Fruit fly (Drosophila melanogaster) whole organism, wandering third instar larva: ENCODE measurements around the gene scrib.

ENCODE experiments used
- Abd-B ChIP-seq: fragments of >200 bp; optimal IDR thresholded peaks from 2 replicates; lab custom pipeline; 2017; ENCODE audit warnings: missing biosample characterization, missing genetic modification characterization
- CG32264 ChIP-seq: fragments of 200-800 bp; sonication (Bioruptor generic); optimal IDR thresholded peaks from 2 replicates; lab custom pipeline; 2016; ENCODE audit warnings: missing biosample characterization, missing genetic modification characterization
- CG9705 ChIP-seq: fragments of 200-800 bp; sonication (Bioruptor generic); optimal IDR thresholded peaks from 2 replicates; lab custom pipeline; 2018; ENCODE audit warnings: missing biosample characterization, mild to moderate bottlenecking, missing genetic modification characterization
- CrebA ChIP-seq: fragments of 200-800 bp; sonication (Bioruptor generic); optimal IDR thresholded peaks from 2 replicates; lab custom pipeline; 2016; ENCODE audit warnings: missing biosample characterization, mild to moderate bottlenecking, missing genetic modification characterization, borderline replicate concordance
- Dfd ChIP-seq: fragments of >200 bp; optimal IDR thresholded peaks from 2 replicates; lab custom pipeline; 2017; ENCODE audit warnings: missing biosample characterization, missing genetic modification characterization
- Dif ChIP-seq: fragments of 200-275, 200-300 bp; sonication (Bioruptor generic); optimal IDR thresholded peaks from 2 replicates; lab custom pipeline; 2018; ENCODE audit warnings: missing biosample characterization, missing genetic modification characterization; ENCODE audit not compliant: partially characterized antibody
- GATAd ChIP-seq: sonication (Bioruptor generic); optimal IDR thresholded peaks from 2 replicates; lab custom pipeline; 2016; ENCODE audit warnings: missing biosample characterization, missing genetic modification characterization
- HLH106 ChIP-seq: fragments of 200-800 bp; optimal IDR thresholded peaks from 3 replicates; lab custom pipeline; 2019; ENCODE audit warnings: missing biosample characterization, mild to moderate bottlenecking, missing genetic modification characterization, moderate library complexity
- Hnf4 ChIP-seq: fragments of 200-800 bp; sonication (Bioruptor generic); optimal IDR thresholded peaks from 2 replicates; lab custom pipeline; 2016; ENCODE audit warnings: missing biosample characterization, mild to moderate bottlenecking, missing genetic modification characterization
- Hr78 ChIP-seq: fragments of >200 bp; optimal IDR thresholded peaks from 2 replicates; lab custom pipeline; 2017; ENCODE audit warnings: missing biosample characterization, missing genetic modification characterization
- Hr83 ChIP-seq: fragments of 200-300 bp; sonication (Bioruptor generic); optimal IDR thresholded peaks from 2 replicates; lab custom pipeline; 2016; ENCODE audit warnings: missing biosample characterization, mild to moderate bottlenecking, missing genetic modification characterization, moderate library complexity; ENCODE audit not compliant: poor library complexity, severe bottlenecking
- Jra ChIP-seq: sonication (Bioruptor generic); optimal IDR thresholded peaks from 2 replicates; lab custom pipeline; 2016; ENCODE audit warnings: missing biosample characterization, missing genetic modification characterization
- Mio ChIP-seq: sonication (Bioruptor generic); optimal IDR thresholded peaks from 2 replicates; lab custom pipeline; 2016; ENCODE audit warnings: missing biosample characterization, missing genetic modification characterization
- Myc ChIP-seq: fragments of >200 bp; optimal IDR thresholded peaks from 2 replicates; lab custom pipeline; 2017
- N ChIP-seq: fragments of >200 bp; optimal IDR thresholded peaks from 2 replicates; lab custom pipeline; 2018; ENCODE audit warnings: missing biosample characterization, missing external identifiers, missing genetic modification characterization
- OdsH ChIP-seq: fragments of 200-800 bp; sonication (Bioruptor generic); optimal IDR thresholded peaks from 2 replicates; lab custom pipeline; 2016; ENCODE audit warnings: missing biosample characterization, mild to moderate bottlenecking, missing genetic modification characterization
- Rel ChIP-seq, 2 experiments: fragments of 200-800 bp; sonication (Bioruptor generic) in 1 of 2; optimal IDR thresholded peaks; 2 replicates in 1 of 2; 3 replicates in 1 of 2; lab custom pipeline; 2016 to 2019; ENCODE audit warnings: mild to moderate bottlenecking in 2 of 2, missing biosample characterization in 2 of 2, missing genetic modification characterization in 2 of 2, moderate library complexity in 1 of 2
- Sp1 ChIP-seq: fragments of 200-800 bp; sonication (Bioruptor generic); optimal IDR thresholded peaks from 3 replicates; lab custom pipeline; 2019; ENCODE audit warnings: missing biosample characterization, mild to moderate bottlenecking, missing genetic modification characterization, moderate library complexity
- Vsx2 ChIP-seq: fragments of 200-300, 225-300 bp; sonication (Bioruptor generic); optimal IDR thresholded peaks from 2 replicates; lab custom pipeline; 2018; ENCODE audit warnings: missing biosample characterization, missing genetic modification characterization; ENCODE audit not compliant: partially characterized antibody
- br ChIP-seq: fragments of 200-800 bp; sonication (Bioruptor generic); optimal IDR thresholded peaks from 2 replicates; lab custom pipeline; 2016; ENCODE audit warnings: missing biosample characterization, missing genetic modification characterization
- brk ChIP-seq: fragments of 200-800 bp; sonication (Bioruptor generic); optimal IDR thresholded peaks from 2 replicates; lab custom pipeline; 2016; ENCODE audit warnings: missing biosample characterization, mild to moderate bottlenecking, missing genetic modification characterization
- dl ChIP-seq, 2 experiments: fragments of 175-275, 200-275 bp in 1 of 2; fragments of 200-275 bp in 1 of 2; sonication (Bioruptor generic); optimal IDR thresholded peaks; lab custom pipeline; 2018; ENCODE audit warnings: mild to moderate bottlenecking in 2 of 2, missing biosample characterization in 2 of 2, missing genetic modification characterization in 2 of 2, moderate library complexity in 2 of 2; ENCODE audit not compliant: partially characterized antibody in 2 of 2, insufficient read depth in 1 of 2
- dmrt93B ChIP-seq: fragments of 200-800 bp; sonication (Bioruptor generic); optimal IDR thresholded peaks from 2 replicates; lab custom pipeline; 2018; ENCODE audit warnings: missing biosample characterization, mild to moderate bottlenecking, missing genetic modification characterization
- dsf ChIP-seq: sonication (Bioruptor generic); optimal IDR thresholded peaks from 2 replicates; lab custom pipeline; 2016; ENCODE audit warnings: missing biosample characterization, missing genetic modification characterization, borderline replicate concordance
- ey ChIP-seq: fragments of 200-800 bp; sonication (Bioruptor generic); optimal IDR thresholded peaks from 2 replicates; lab custom pipeline; 2016; ENCODE audit warnings: missing biosample characterization, missing genetic modification characterization
- foxo ChIP-seq, 2 experiments: fragments of 200-800 bp; sonication (Bioruptor generic); optimal IDR thresholded peaks; 2 replicates in 1 of 2; 3 replicates in 1 of 2; lab custom pipeline; 2016 to 2017; ENCODE audit warnings: missing biosample characterization in 2 of 2, missing genetic modification characterization in 2 of 2
- fru ChIP-seq: fragments of 200-800 bp; sonication (Bioruptor generic); optimal IDR thresholded peaks from 3 replicates; lab custom pipeline; 2016; ENCODE audit warnings: missing biosample characterization, mild to moderate bottlenecking, missing genetic modification characterization
- h ChIP-seq: fragments of 200-800 bp; sonication (Bioruptor generic); optimal IDR thresholded peaks from 3 replicates; lab custom pipeline; 2016; ENCODE audit warnings: missing biosample characterization, mild to moderate bottlenecking, missing genetic modification characterization
- jim ChIP-seq: fragments of 175-275, 200-325 bp; sonication (Bioruptor generic); optimal IDR thresholded peaks from 2 replicates; lab custom pipeline; 2016; ENCODE audit warnings: missing biosample characterization, mild to moderate bottlenecking, missing genetic modification characterization
- lola ChIP-seq: fragments of >200 bp; optimal IDR thresholded peaks from 2 replicates; lab custom pipeline; 2017; ENCODE audit warnings: missing biosample characterization, missing genetic modification characterization
- pan ChIP-seq: fragments of >200 bp; optimal IDR thresholded peaks from 2 replicates; lab custom pipeline; 2017
- psq ChIP-seq: fragments of 200-800 bp; sonication (Bioruptor generic); optimal IDR thresholded peaks from 3 replicates; lab custom pipeline; 2017; ENCODE audit warnings: missing biosample characterization, mild to moderate bottlenecking, missing genetic modification characterization, moderate library complexity
- rgr ChIP-seq: fragments of 200-800 bp; sonication (Bioruptor generic); optimal IDR thresholded peaks from 3 replicates; lab custom pipeline; 2016; ENCODE audit warnings: missing biosample characterization, mild to moderate bottlenecking, missing genetic modification characterization
- sage ChIP-seq: fragments of 200-800 bp; sonication (Bioruptor generic); optimal IDR thresholded peaks from 2 replicates; lab custom pipeline; 2016; ENCODE audit warnings: missing biosample characterization, mild to moderate bottlenecking, missing genetic modification characterization
- sv ChIP-seq: fragments of 200-800 bp; sonication (Bioruptor generic); optimal IDR thresholded peaks from 3 replicates; lab custom pipeline; 2016; ENCODE audit warnings: missing biosample characterization, missing genetic modification characterization
- tai ChIP-seq: sonication (Bioruptor generic); optimal IDR thresholded peaks from 2 replicates; lab custom pipeline; 2016; ENCODE audit warnings: missing biosample characterization, missing genetic modification characterization
- usp ChIP-seq: fragments of >200 bp; optimal IDR thresholded peaks from 2 replicates; lab custom pipeline; 2017; ENCODE audit warnings: missing biosample characterization, missing genetic modification characterization
- woc ChIP-seq: sonication (Bioruptor generic); optimal IDR thresholded peaks from 2 replicates; lab custom pipeline; 2016; ENCODE audit warnings: missing biosample characterization, mild to moderate bottlenecking, missing genetic modification characterization

Gene scrib

dm6 chr3R:26540385-26540815 is 4.2 kb downstream of the scrib start (continued):
- TF ChIP-seq Dfd (GFP tag; lab: Kevin White, UChicago) (no peak), sage (no peak), Dif (GFP tag; lab: Kevin White, UChicago) (no peak)

DNA sequence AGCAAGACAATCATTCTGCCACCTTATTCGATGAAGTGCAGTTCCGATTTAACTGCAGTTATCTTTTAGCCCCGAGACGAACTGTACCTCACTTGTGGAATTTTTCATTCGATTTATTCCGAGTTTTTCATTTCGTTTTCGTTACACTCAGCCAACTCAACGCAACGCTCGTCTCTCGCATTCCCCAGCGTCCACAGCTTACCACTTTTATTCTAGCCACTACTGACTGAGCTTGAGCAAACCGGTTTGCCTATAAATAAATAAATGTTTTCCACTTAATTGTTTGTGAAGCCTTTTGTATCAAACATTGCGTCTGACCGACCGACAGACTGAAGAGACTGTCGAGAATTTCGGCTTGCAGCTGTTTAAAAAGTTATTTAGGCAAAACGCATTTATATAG is 5.1 kb downstream of the scrib start:
- TF ChIP-seq Mio (GFP tag; lab: Kevin White, UChicago) (no peak), jim (GFP tag; lab: Kevin White, UChicago) (no peak), Dif (GFP tag; lab: Kevin White, UChicago) (no peak), dmrt93B (GFP tag; lab: Kevin White, UChicago) (no peak), dsf (GFP tag; lab: Kevin White, UChicago) (no peak), brk (GFP tag; lab: Kevin White, UChicago) (no peak), Hr83 (GFP tag; lab: Kevin White, UChicago) (no peak), dl (GFP tag; optimal IDR thresholded peaks at IDR 0.05; lab: Kevin White, UChicago; ENCODE audit: insufficient read depth in 1 of 2, partially characterized antibody in 2 of 2) (no peak), lola (no peak), CG9705 (no peak), h (no peak), CG32264 (GFP tag; lab: Kevin White, UChicago) (no peak), br (no peak), GATAd (GFP tag; lab: Kevin White, UChicago) (no peak), usp (GFP tag; lab: Kevin White, UChicago) (no peak), Vsx2 (GFP tag; lab: Kevin White, UChicago) (no peak), OdsH (GFP tag; lab: Kevin White, UChicago) (no peak)

dm6 chr3R:26542108-26542507 is 6.0 kb downstream of the scrib start:
- no peak for TF ChIP-seq dmrt93B (GFP tag; lab: Kevin White, UChicago)
- TF ChIP-seq Mio (GFP tag; lab: Kevin White, UChicago): no peak
- TF ChIP-seq Dfd (GFP tag; lab: Kevin White, UChicago): no peak
- no peak for TF ChIP-seq Sp1 (GFP tag; lab: Kevin White, UChicago)
- no peak for TF ChIP-seq tai (GFP tag; lab: Kevin White, UChicago)
- no peak for TF ChIP-seq Hr83 (GFP tag; lab: Kevin White, UChicago)
- TF ChIP-seq brk (GFP tag; lab: Kevin White, UChicago): no peak
- TF ChIP-seq HLH106 (tag; lab: Kevin White, UChicago): no peak
- no peak for TF ChIP-seq psq (GFP tag; lab: Kevin White, UChicago)
- TF ChIP-seq Jra: no peak
- peak in 1 of 2 experiments; percentile 21 for TF ChIP-seq foxo (GFP tag; optimal IDR thresholded peaks at IDR 0.05; lab: Kevin White, UChicago)
- no peak for TF ChIP-seq Vsx2 (GFP tag; lab: Kevin White, UChicago)
- TF ChIP-seq br: peak; percentile 4
- TF ChIP-seq GATAd (GFP tag; lab: Kevin White, UChicago): no peak
- TF ChIP-seq pan (lab: Kevin White, UChicago): no peak
- TF ChIP-seq Rel (GFP tag; optimal IDR thresholded peaks at IDR 0.05; lab: Kevin White, UChicago): no peak
- no peak for TF ChIP-seq Rel (tag; optimal IDR thresholded peaks at IDR 0.05; lab: Kevin White, UChicago)
- TF ChIP-seq Dif (GFP tag; lab: Kevin White, UChicago): no peak
- TF ChIP-seq jim (GFP tag; lab: Kevin White, UChicago): no peak
- peak; percentile 43 for TF ChIP-seq ey (GFP tag; lab: Kevin White, UChicago)
- peak; percentile 14 for TF ChIP-seq sv (GFP tag; lab: Kevin White, UChicago)
- TF ChIP-seq OdsH (GFP tag; lab: Kevin White, UChicago): peak; percentile 32
- no peak for TF ChIP-seq Hr78
- TF ChIP-seq CrebA (GFP tag; lab: Kevin White, UChicago): no peak
- no peak for TF ChIP-seq dl (GFP tag; optimal IDR thresholded peaks at IDR 0.05; lab: Kevin White, UChicago; ENCODE audit: insufficient read depth in 1 of 2, partially characterized antibody in 2 of 2)
- no peak for TF ChIP-seq h
- TF ChIP-seq dsf (GFP tag; lab: Kevin White, UChicago): no peak
- TF ChIP-seq lola: no peak
- peak; percentile 15 for TF ChIP-seq rgr
- TF ChIP-seq Hnf4 (GFP tag; lab: Kevin White, UChicago): no peak
- TF ChIP-seq fru (GFP tag; lab: Kevin White, UChicago): peak; percentile 31
- no peak for TF ChIP-seq woc (GFP tag; lab: Kevin White, UChicago)
- no peak for TF ChIP-seq CG9705
- no peak for TF ChIP-seq sage
- no peak for TF ChIP-seq Abd-B (GFP tag; lab: Kevin White, UChicago)
- no peak for TF ChIP-seq CG32264 (GFP tag; lab: Kevin White, UChicago)
- no peak for TF ChIP-seq N (GFP tag; lab: Kevin White, UChicago)
- TF ChIP-seq usp (GFP tag; lab: Kevin White, UChicago): no peak
- TF ChIP-seq Myc (lab: Kevin White, UChicago): no peak
- TF ChIP-seq, all 38 proteins: peak for 7
